Worm (Caenorhabditis elegans) whole organism, L1 larva: ENCODE results near the gene T21B4.3.

Source experiments
- C16A3.4 ChIP-seq: fragments of 150-350 bp; optimal IDR thresholded peaks from 2 replicates; lab custom pipeline; 2014; ENCODE audit warnings: missing biosample characterization, missing genetic modification characterization
- Y116A8C.19 ChIP-seq: sonication (generic microtip); optimal IDR thresholded peaks from 2 replicates; lab custom pipeline; 2016; ENCODE audit warnings: missing compliant biosample characterization, missing genetic modification characterization, borderline replicate concordance
- alr-1 ChIP-seq: fragments of 200-800 bp; sonication (Bioruptor generic); optimal IDR thresholded peaks from 2 replicates; lab custom pipeline; 2018; ENCODE audit warnings: borderline replicate concordance, mild to moderate bottlenecking, missing genetic modification characterization, missing compliant biosample characterization
- ama-1 ChIP-seq: fragments of 150-350 bp; optimal IDR thresholded peaks from 2 replicates; lab custom pipeline; 2014
- blmp-1 ChIP-seq: fragments of 150-350 bp; optimal IDR thresholded peaks from 2 replicates; lab custom pipeline; 2014; ENCODE audit warnings: missing biosample characterization, missing genetic modification characterization
- ceh-8 ChIP-seq: fragments of 200-800 bp; sonication (Bioruptor generic); optimal IDR thresholded peaks from 2 replicates; lab custom pipeline; 2018; ENCODE audit warnings: mild to moderate bottlenecking, missing genetic modification characterization, moderate library complexity, missing compliant biosample characterization
- ceh-88 ChIP-seq: fragments of 200-800 bp; sonication (Bioruptor generic); IDR thresholded peaks from 2 replicates; pipeline ENCODE4 v1.3.6; 2022; ENCODE audit warnings: missing genetic modification characterization, missing compliant biosample characterization
- efl-1 ChIP-seq, 4 experiments: fragments of 150-350 bp; optimal IDR thresholded peaks in 3 of 4; peaks in 1 of 4; 1 replicate in 1 of 4; 2 replicates in 3 of 4; lab custom pipeline; 2014; ENCODE audit warnings: missing biosample characterization in 2 of 4, missing genetic modification characterization in 2 of 4, missing genetic modification reagents in 2 of 4
- egl-27 ChIP-seq, 2 experiments: fragments of 150-350 bp in 1 of 2; sonication (generic microtip); optimal IDR thresholded peaks; 3 replicates each; lab custom pipeline; 2017 to 2018; ENCODE audit warnings: missing biosample characterization in 2 of 2, missing genetic modification characterization in 2 of 2, missing genetic modification reagents in 2 of 2
- elt-2 ChIP-seq: sonication (generic microtip); optimal IDR thresholded peaks from 2 replicates; lab custom pipeline; 2016; ENCODE audit warnings: missing genetic modification characterization, mild to moderate bottlenecking, inconsistent platforms, missing compliant biosample characterization, missing genetic modification reagents
- fkh-10 ChIP-seq: sonication (generic microtip); optimal IDR thresholded peaks from 2 replicates; lab custom pipeline; 2017; ENCODE audit warnings: missing biosample characterization, missing genetic modification reagents, missing genetic modification characterization
- fkh-8 ChIP-seq: sonication (generic microtip); optimal IDR thresholded peaks from 2 replicates; lab custom pipeline; 2016; ENCODE audit warnings: mild to moderate bottlenecking, missing genetic modification characterization, missing compliant biosample characterization
- fos-1 ChIP-seq: fragments of 150-350 bp; optimal IDR thresholded peaks from 2 replicates; lab custom pipeline; 2014; ENCODE audit warnings: missing biosample characterization, missing genetic modification characterization
- grh-1 ChIP-seq: fragments of 200-800 bp; sonication (Bioruptor generic); IDR thresholded peaks from 2 replicates; pipeline ENCODE4 v1.3.6; 2022; ENCODE audit warnings: missing genetic modification reagents, missing genetic modification characterization, missing compliant biosample characterization
- hlh-17 ChIP-seq: fragments of 200-800 bp; sonication (Bioruptor generic); optimal IDR thresholded peaks from 2 replicates; lab custom pipeline; 2018; ENCODE audit warnings: missing genetic modification characterization, mild to moderate bottlenecking, missing compliant biosample characterization, moderate library complexity, borderline replicate concordance
- hpl-2 ChIP-seq: fragments of 150-350 bp; optimal IDR thresholded peaks from 2 replicates; lab custom pipeline; 2014; ENCODE audit warnings: missing biosample characterization, missing genetic modification reagents, missing genetic modification characterization
- isw-1 ChIP-seq: fragments of 200-800 bp; sonication (Bioruptor generic); IDR thresholded peaks from 2 replicates; pipeline ENCODE4 v1.3.6; 2022; ENCODE audit warnings: missing genetic modification characterization, missing compliant biosample characterization
- lin-13 ChIP-seq: fragments of 150-350 bp; optimal IDR thresholded peaks from 2 replicates; lab custom pipeline; 2014; ENCODE audit warnings: missing biosample characterization, missing genetic modification reagents, missing genetic modification characterization
- mef-2 ChIP-seq: fragments of 150-350 bp; optimal IDR thresholded peaks from 2 replicates; lab custom pipeline; 2014; ENCODE audit warnings: missing biosample characterization, missing genetic modification characterization
- nhr-19 ChIP-seq: fragments of 200-800 bp; sonication (Bioruptor generic); conservative IDR thresholded peaks from 2 replicates; pipeline ENCODE4 v1.3.6; 2022; ENCODE audit warnings: missing genetic modification characterization, missing compliant biosample characterization
- nhr-20 ChIP-seq: sonication (generic microtip); optimal IDR thresholded peaks from 2 replicates; lab custom pipeline; 2016; ENCODE audit warnings: mild to moderate bottlenecking, missing genetic modification characterization, missing compliant biosample characterization
- nhr-237 ChIP-seq: fragments of 150-350 bp; optimal IDR thresholded peaks from 2 replicates; lab custom pipeline; 2014; ENCODE audit warnings: missing biosample characterization, missing genetic modification characterization
- nhr-47 ChIP-seq: sonication (generic microtip); optimal IDR thresholded peaks from 2 replicates; lab custom pipeline; 2016; ENCODE audit warnings: mild to moderate bottlenecking, missing genetic modification characterization, moderate library complexity, missing compliant biosample characterization
- nhr-71 ChIP-seq: sonication (generic microtip); optimal IDR thresholded peaks from 2 replicates; lab custom pipeline; 2016; ENCODE audit warnings: mild to moderate bottlenecking, missing genetic modification characterization, moderate library complexity, missing compliant biosample characterization
- nhr-84 ChIP-seq: sonication (generic microtip); optimal IDR thresholded peaks from 2 replicates; lab custom pipeline; 2017; ENCODE audit warnings: missing biosample characterization, missing genetic modification characterization
- nhr-85 ChIP-seq: sonication (generic microtip); peaks from one replicate; lab custom pipeline; 2016; ENCODE audit warnings: missing genetic modification characterization, inconsistent platforms, missing compliant biosample characterization
- nhr-90 ChIP-seq: sonication (generic microtip); optimal IDR thresholded peaks from 2 replicates; lab custom pipeline; 2016; ENCODE audit warnings: mild to moderate bottlenecking, missing genetic modification characterization, missing compliant biosample characterization; ENCODE audit not compliant: poor library complexity
- pqm-1 ChIP-seq: sonication (generic microtip); optimal IDR thresholded peaks from 3 replicates; lab custom pipeline; 2017; ENCODE audit warnings: missing biosample characterization, missing genetic modification characterization
- rnt-1 ChIP-seq: sonication (generic microtip); optimal IDR thresholded peaks from 2 replicates; lab custom pipeline; 2016; ENCODE audit warnings: mild to moderate bottlenecking, missing genetic modification characterization, moderate library complexity, missing compliant biosample characterization
- skn-1 ChIP-seq: fragments of 150-350 bp; optimal IDR thresholded peaks from 2 replicates; lab custom pipeline; 2014; ENCODE audit warnings: missing biosample characterization, missing genetic modification characterization
- snpc-4 ChIP-seq: fragments of 150-350 bp; optimal IDR thresholded peaks from 2 replicates; lab custom pipeline; 2014; ENCODE audit warnings: missing biosample characterization, missing genetic modification characterization
- sox-4 ChIP-seq: sonication (generic microtip); optimal IDR thresholded peaks from 2 replicates; lab custom pipeline; 2016; ENCODE audit warnings: missing genetic modification characterization, missing compliant biosample characterization
- sptf-1 ChIP-seq: fragments of 150-350 bp; optimal IDR thresholded peaks from 2 replicates; lab custom pipeline; 2014; ENCODE audit warnings: missing biosample characterization, missing genetic modification characterization
- swsn-7 ChIP-seq: sonication (generic microtip); optimal IDR thresholded peaks from 2 replicates; lab custom pipeline; 2016; ENCODE audit warnings: missing genetic modification characterization, missing compliant biosample characterization
- tbx-2 ChIP-seq: sonication (generic microtip); optimal IDR thresholded peaks from 2 replicates; lab custom pipeline; 2016; ENCODE audit warnings: missing genetic modification characterization, missing compliant biosample characterization
- zip-4 ChIP-seq: fragments of 200-800 bp; sonication (Bioruptor generic); optimal IDR thresholded peaks from 2 replicates; lab custom pipeline; 2018; ENCODE audit warnings: mild to moderate bottlenecking, missing genetic modification characterization, moderate library complexity, missing compliant biosample characterization
- ztf-4 ChIP-seq: fragments of 150-350 bp; optimal IDR thresholded peaks from 2 replicates; lab custom pipeline; 2014; ENCODE audit warnings: missing biosample characterization, missing genetic modification characterization

Gene T21B4.3

DNA sequence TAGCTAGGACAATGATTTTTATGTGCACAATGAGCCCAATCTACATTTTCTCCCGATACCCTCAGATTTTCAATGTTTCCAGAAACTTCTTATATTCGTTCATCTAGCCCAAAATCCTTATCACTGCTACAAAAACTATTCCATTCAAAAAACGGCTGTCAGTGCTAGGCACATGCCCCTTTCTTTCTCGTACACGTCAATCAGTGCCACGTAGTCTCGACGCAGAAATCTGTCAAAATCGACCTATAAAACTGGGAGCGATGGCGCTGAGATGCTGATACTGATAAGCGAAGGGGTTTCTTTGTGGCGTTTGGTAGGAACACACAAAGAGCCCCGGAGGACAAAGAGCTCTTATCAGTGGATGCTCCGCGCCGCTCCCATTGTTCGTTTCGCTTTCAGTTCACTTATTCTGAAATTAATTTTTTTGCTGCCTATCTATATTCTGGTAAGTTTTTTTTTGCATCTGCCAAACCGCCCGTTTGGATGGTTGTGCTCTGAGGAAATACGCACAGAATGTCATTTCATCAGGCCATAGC lies 22.0 kb upstream of the T21B4.3 start, which contains the start of gene srh-70:
TSS of gene srh-70 (minus strand) at position 51 of the 536 bp plus-strand sequence.
- TF ChIP-seq alr-1 (tag; lab: Kevin White, UChicago) (no peak), blmp-1 (tag; lab: Kevin White, UChicago) (no peak), pqm-1 (tag; lab: Kevin White, UChicago) (no peak), isw-1 (GFP tag; lab: Robert Waterston, UW) (no peak), swsn-7 (tag; lab: Kevin White, UChicago) (no peak), rnt-1 (tag; lab: Kevin White, UChicago) (no peak), nhr-19 (GFP tag; lab: Robert Waterston, UW) (no peak), mef-2 (tag; lab: Kevin White, UChicago) (no peak), nhr-47 (tag; lab: Kevin White, UChicago) (no peak), skn-1 (tag; lab: Kevin White, UChicago) (no peak), nhr-71 (no peak), efl-1 (optimal IDR thresholded peaks at IDR 0.05; lab: Kevin White, UChicago) (no peak), efl-1 (GFP tag; optimal IDR thresholded peaks at IDR 0.05 in 1 of 2; lab: Kevin White, UChicago) (no peak), ztf-4 (tag; lab: Kevin White, UChicago) (no peak)
- TF ChIP-seq, all 84 proteins: peak for 0

- TF ChIP-seq egl-27 (tag; optimal IDR thresholded peaks at IDR 0.05; lab: Kevin White, UChicago) (no peak), Y116A8C.19 (no peak), nhr-20 (tag; lab: Kevin White, UChicago) (no peak), ceh-88 (no peak), tbx-2 (tag; lab: Kevin White, UChicago) (no peak), ama-1 (lab: Kevin White, UChicago) (no peak), nhr-47 (tag; lab: Kevin White, UChicago) (no peak), elt-2 (tag; lab: Kevin White, UChicago) (no peak), grh-1 (GFP tag; lab: Robert Waterston, UW) (no peak), sox-4 (tag; lab: Kevin White, UChicago) (no peak), fkh-8 (tag; lab: Kevin White, UChicago) (no peak), C16A3.4 (tag; lab: Kevin White, UChicago) (no peak), nhr-71 (no peak), snpc-4 (no peak), ceh-8 (no peak), nhr-90 (tag; lab: Kevin White, UChicago) (no peak), fos-1 (tag; lab: Kevin White, UChicago) (no peak), zip-4 (GFP tag; lab: Kevin White, UChicago) (no peak), fkh-10 (GFP tag; lab: Kevin White, UChicago) (no peak), nhr-84 (tag; lab: Kevin White, UChicago) (no peak)
Measured at ce11 chrII:12518008-12518407, 21.1 kb upstream of the T21B4.3 start.

DNA sequence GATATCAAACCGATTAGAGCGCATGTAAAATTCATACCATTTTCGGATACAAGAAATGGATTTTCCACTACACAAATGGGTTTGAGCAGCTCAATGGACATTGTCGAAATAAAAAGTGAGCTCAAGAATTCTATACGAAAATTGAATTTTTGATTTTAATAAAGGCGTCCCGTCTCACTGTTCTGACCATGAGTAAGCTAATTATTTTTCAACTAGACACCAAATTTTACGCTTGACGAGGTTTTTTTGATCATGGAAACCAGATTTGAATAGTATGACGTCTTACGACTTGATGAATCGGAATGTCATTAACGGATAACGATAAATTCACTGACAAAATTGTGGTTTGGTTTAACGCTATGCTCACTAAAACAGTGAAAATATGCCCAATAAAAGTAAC lies 19.4 kb upstream of the T21B4.3 start, which contains the start of gene srh-61:
TSS of gene srh-61 (minus strand) at position 101 of the 400 bp plus-strand sequence.
- TF ChIP-seq hlh-17 (GFP tag; lab: Kevin White, UChicago) (no peak), rnt-1 (tag; lab: Kevin White, UChicago) (no peak), pqm-1 (tag; lab: Kevin White, UChicago) (no peak), blmp-1 (tag; lab: Kevin White, UChicago) (no peak), hpl-2 (GFP tag; lab: Kevin White, UChicago) (no peak)
- TF ChIP-seq, all 84 proteins: peak for 0

ce11 chrII:12514620-12515019 lies 17.7 kb upstream of the T21B4.3 start, which contains the start of gene srh-69:
TSS of gene srh-69 (minus strand) at chrII:12514720.
- TF ChIP-seq fkh-8 (tag; lab: Kevin White, UChicago), result no peak
- no peak for TF ChIP-seq fkh-10 (GFP tag; lab: Kevin White, UChicago)
- no peak for TF ChIP-seq hlh-17 (GFP tag; lab: Kevin White, UChicago)
- TF ChIP-seq nhr-237, result no peak
- no peak for TF ChIP-seq lin-13 (GFP tag; lab: Kevin White, UChicago)
- no peak for TF ChIP-seq nhr-85
- TF ChIP-seq alr-1 (tag; lab: Kevin White, UChicago), result no peak
- TF ChIP-seq sptf-1 (tag; lab: Kevin White, UChicago), result no peak
- TF ChIP-seq elt-2 (tag; lab: Kevin White, UChicago), result no peak
